Worm (Caenorhabditis elegans): Measurements from ENCODE around the gene C50D2.6.

DNA sequence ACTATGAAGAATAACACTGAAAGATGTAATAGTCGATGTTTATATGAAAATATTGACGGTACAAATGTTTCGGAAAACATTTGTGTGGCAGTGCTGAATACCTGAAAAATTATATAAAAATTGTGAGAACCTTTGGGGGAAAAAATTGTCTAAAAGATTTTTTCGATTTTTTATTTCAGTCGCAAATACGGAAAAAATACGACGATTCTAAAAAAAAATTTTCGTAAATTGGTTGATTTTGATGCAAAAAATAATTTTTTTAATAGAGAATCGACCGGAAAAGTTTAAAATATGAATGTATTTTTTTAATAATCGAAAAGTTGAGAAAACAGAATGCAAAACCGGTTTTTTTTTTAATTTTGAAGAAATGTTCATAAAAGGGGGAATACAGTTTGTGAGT is 10.9 kb downstream of the C50D2.6 start, which contains the start of gene C50D2.7:
- no peak for TF ChIP-seq dao-5 (tag; optimal IDR thresholded peaks at IDR 0.05)
- no peak for TF ChIP-seq him-1 (tag; optimal IDR thresholded peaks at IDR 0.05)
